Worm (Caenorhabditis elegans) whole organism, midembryonic: ENCODE results near the gene C54C6.7.

Experiments
- T22C8.4 ChIP-seq: fragments of 200-800 bp; sonication (Bioruptor generic); IDR thresholded peaks from 2 replicates; pipeline ENCODE4 v1.3.6; 2022; ENCODE audit warnings: missing genetic modification characterization, missing compliant biosample characterization
- flt-1 ChIP-seq: fragments of 200-800 bp; sonication (Bioruptor generic); IDR thresholded peaks from 2 replicates; pipeline ENCODE4 v1.3.6; 2022; ENCODE audit warnings: missing genetic modification characterization, missing compliant biosample characterization
- klf-2 ChIP-seq: fragments of 200-800 bp; sonication (Bioruptor generic); conservative IDR thresholded peaks from 2 replicates; pipeline ENCODE4 v1.3.6; 2022; ENCODE audit warnings: missing genetic modification reagents, missing genetic modification characterization, missing compliant biosample characterization
- med-1 ChIP-seq: sonication (generic microtip); optimal IDR thresholded peaks from 2 replicates; lab custom pipeline; 2017; ENCODE audit warnings: missing genetic modification characterization, mild to moderate bottlenecking, missing compliant biosample characterization, antibody characterized with exemption, missing genetic modification reagents; ENCODE audit not compliant: insufficient read depth
- ref-1 ChIP-seq: fragments of 200-800 bp; sonication (Bioruptor generic); conservative IDR thresholded peaks from 2 replicates; pipeline ENCODE4 v1.3.6; 2022; ENCODE audit warnings: missing genetic modification reagents, missing genetic modification characterization, missing compliant biosample characterization
- tab-1 ChIP-seq: fragments of 200-800 bp; sonication (Bioruptor generic); IDR thresholded peaks from 2 replicates; pipeline ENCODE4 v1.3.6; 2022; ENCODE audit warnings: missing genetic modification characterization, missing compliant biosample characterization
- ztf-23 ChIP-seq: fragments of 200-800 bp; sonication (Bioruptor generic); IDR thresholded peaks from 2 replicates; pipeline ENCODE4 v1.3.6; 2022; ENCODE audit warnings: missing genetic modification reagents, missing genetic modification characterization, missing compliant biosample characterization
- ztf-29 ChIP-seq: fragments of 200-800 bp; sonication (Bioruptor generic); IDR thresholded peaks from 2 replicates; pipeline ENCODE4 v1.3.6; 2022; ENCODE audit warnings: missing genetic modification reagents, missing genetic modification characterization, missing compliant biosample characterization

- TF ChIP-seq klf-2 = peak; percentile 99
- peak; percentile 97 for TF ChIP-seq flt-1 (GFP tag; lab: Robert Waterston, UW)
- TF ChIP-seq tab-1 (GFP tag; lab: Robert Waterston, UW) = peak; percentile 91
- peak; percentile 89 for TF ChIP-seq ztf-29
- TF ChIP-seq ref-1 (GFP tag; lab: Robert Waterston, UW) = peak; percentile 94
- no peak for TF ChIP-seq med-1 (GFP tag; lab: Kevin White, UChicago)
- TF ChIP-seq ztf-23 (GFP tag; lab: Robert Waterston, UW) = peak; percentile 97
- TF ChIP-seq T22C8.4 (GFP tag; lab: Robert Waterston, UW) = peak; percentile 93
Observed at ce11 chrIII:3499850-3500249, 46.4 kb downstream of the C54C6.7 start.
